Fruit fly (Drosophila melanogaster) whole organism, embryonic: Measurements from ENCODE around the gene CG42271.

Experiments used
- Antp ChIP-seq: fragments of 200-800 bp; sonication (Bioruptor generic); optimal IDR thresholded peaks from 3 replicates; lab custom pipeline; 2016; ENCODE audit warnings: missing biosample characterization, missing genetic modification characterization
- Asciz ChIP-seq: fragments of 200-800 bp; sonication (Bioruptor generic); optimal IDR thresholded peaks from 2 replicates; lab custom pipeline; 2017; ENCODE audit warnings: missing biosample characterization, mild to moderate bottlenecking, missing genetic modification characterization, missing genetic modification reagents
- BtbVII ChIP-seq: fragments of 200-800 bp; sonication (Bioruptor generic); optimal IDR thresholded peaks from 3 replicates; lab custom pipeline; 2017; ENCODE audit warnings: missing biosample characterization, mild to moderate bottlenecking, missing genetic modification characterization
- CG1024 ChIP-seq: fragments of 200-800 bp; sonication (Bioruptor generic); IDR thresholded peaks from 2 replicates; pipeline ENCODE4 v1.3.6; 2022; ENCODE audit warnings: missing biosample characterization, missing genetic modification characterization
- CG10979 ChIP-seq: fragments of 200-800 bp; sonication (Bioruptor generic); optimal IDR thresholded peaks from 2 replicates; lab custom pipeline; 2018; ENCODE audit warnings: missing biosample characterization, mild to moderate bottlenecking, missing genetic modification characterization, moderate library complexity
- CG11696 ChIP-seq: fragments of 200-800 bp; sonication (Bioruptor generic); IDR thresholded peaks from 2 replicates; pipeline ENCODE4 v1.3.6; 2022; ENCODE audit warnings: missing biosample characterization, missing genetic modification characterization
- CG1602 ChIP-seq: fragments of 200-800 bp; sonication (Bioruptor generic); optimal IDR thresholded peaks from 3 replicates; lab custom pipeline; 2016; ENCODE audit warnings: missing biosample characterization, missing genetic modification characterization
- CG16863 ChIP-seq: fragments of 200-800 bp; sonication (Bioruptor generic); optimal IDR thresholded peaks from 3 replicates; lab custom pipeline; 2016; ENCODE audit warnings: missing biosample characterization, missing genetic modification characterization
- CG17361 ChIP-seq: fragments of 200-800 bp; sonication (Bioruptor generic); IDR thresholded peaks from 3 replicates; pipeline ENCODE4 v1.3.6; 2022; ENCODE audit warnings: missing biosample characterization, missing genetic modification characterization
- CG17802 ChIP-seq: fragments of 200-800 bp; sonication (Bioruptor generic); optimal IDR thresholded peaks from 2 replicates; lab custom pipeline; 2018; ENCODE audit warnings: missing biosample characterization, mild to moderate bottlenecking, missing genetic modification characterization, moderate library complexity
- CG18619 ChIP-seq: fragments of 200-800 bp; sonication (Bioruptor generic); optimal IDR thresholded peaks from 3 replicates; lab custom pipeline; 2017; ENCODE audit warnings: missing biosample characterization, mild to moderate bottlenecking, missing genetic modification characterization
- CG30020 ChIP-seq: fragments of 200-800 bp; optimal IDR thresholded peaks from 2 replicates; lab custom pipeline; 2019; ENCODE audit warnings: missing biosample characterization, mild to moderate bottlenecking, missing genetic modification characterization, moderate library complexity
- CG30403 ChIP-seq: fragments of 200-800 bp; sonication (Bioruptor generic); optimal IDR thresholded peaks from 3 replicates; lab custom pipeline; 2016; ENCODE audit warnings: missing biosample characterization, missing genetic modification characterization
- CG32767 ChIP-seq: fragments of 200-800 bp; sonication (Bioruptor generic); IDR thresholded peaks from 2 replicates; pipeline ENCODE4 v1.3.6; 2022; ENCODE audit warnings: missing biosample characterization, missing genetic modification characterization
- CG32772 ChIP-seq: fragments of 200-800 bp; sonication (Bioruptor generic); IDR thresholded peaks from 2 replicates; pipeline ENCODE4 v1.3.6; 2022; ENCODE audit warnings: missing biosample characterization, missing genetic modification characterization
- CG3838 ChIP-seq: fragments of 200-800 bp; sonication (Bioruptor generic); optimal IDR thresholded peaks from 3 replicates; lab custom pipeline; 2016; ENCODE audit warnings: missing biosample characterization, missing genetic modification characterization
- CG4854 ChIP-seq: fragments of 200-800 bp; sonication (Bioruptor generic); optimal IDR thresholded peaks from 2 replicates; lab custom pipeline; 2016; ENCODE audit warnings: missing biosample characterization, missing genetic modification characterization, inconsistent platforms
- CG8290 ChIP-seq, 3 experiments: fragments of 200-800 bp; sonication (Bioruptor generic); optimal IDR thresholded peaks; 2 replicates each; lab custom pipeline; 2016 to 2019; ENCODE audit warnings: missing biosample characterization in 3 of 3, missing genetic modification characterization in 3 of 3, mild to moderate bottlenecking in 2 of 3, moderate library complexity in 1 of 3
- CTCF ChIP-seq: fragments of 200-800 bp; sonication (Bioruptor generic); optimal IDR thresholded peaks from 2 replicates; lab custom pipeline; 2017; ENCODE audit warnings: missing biosample characterization, mild to moderate bottlenecking, missing genetic modification characterization, moderate library complexity
- CkIIα-i1 ChIP-seq: fragments of 200-800 bp; sonication (Bioruptor generic); IDR thresholded peaks from 2 replicates; pipeline ENCODE4 v1.3.6; 2022; ENCODE audit warnings: missing biosample characterization, missing genetic modification characterization
- CoRest ChIP-seq: fragments of 200-800 bp; sonication (Bioruptor generic); optimal IDR thresholded peaks from 3 replicates; lab custom pipeline; 2018; ENCODE audit warnings: missing biosample characterization, mild to moderate bottlenecking, missing genetic modification characterization, moderate library complexity
- D19A ChIP-seq: fragments of 200-800 bp; optimal IDR thresholded peaks from 3 replicates; lab custom pipeline; 2019; ENCODE audit warnings: missing biosample characterization, mild to moderate bottlenecking, missing genetic modification characterization, moderate library complexity
- Dad ChIP-seq: fragments of 200-800 bp; sonication (Bioruptor generic); optimal IDR thresholded peaks from 3 replicates; lab custom pipeline; 2016; ENCODE audit warnings: missing biosample characterization, missing genetic modification characterization
- Dek ChIP-seq: fragments of 200-800 bp; sonication (Bioruptor generic); optimal IDR thresholded peaks from 3 replicates; lab custom pipeline; 2019; ENCODE audit warnings: missing biosample characterization, mild to moderate bottlenecking, missing genetic modification characterization, moderate library complexity
- Dp ChIP-seq: fragments of 200-800 bp; sonication (Bioruptor generic); optimal IDR thresholded peaks from 2 replicates; lab custom pipeline; 2018; ENCODE audit warnings: missing biosample characterization, mild to moderate bottlenecking, missing genetic modification characterization, moderate library complexity
- H2.0 ChIP-seq: fragments of 200-800 bp; sonication (Bioruptor generic); IDR thresholded peaks from 2 replicates; pipeline ENCODE4 v1.3.6; 2022; ENCODE audit warnings: missing biosample characterization, missing genetic modification characterization
- HHEX ChIP-seq: fragments of 200-800 bp; sonication (Bioruptor generic); optimal IDR thresholded peaks from 3 replicates; lab custom pipeline; 2017; ENCODE audit warnings: missing biosample characterization, mild to moderate bottlenecking, missing genetic modification characterization, missing genetic modification reagents
- NFAT ChIP-seq: fragments of 200-800 bp; sonication (Bioruptor generic); IDR thresholded peaks from 2 replicates; pipeline ENCODE4 v1.3.6; 2022; ENCODE audit warnings: missing biosample characterization, missing genetic modification characterization
- Nf-YC ChIP-seq: fragments of 200-800 bp; optimal IDR thresholded peaks from 3 replicates; lab custom pipeline; 2019; ENCODE audit warnings: missing biosample characterization, mild to moderate bottlenecking, missing genetic modification characterization, moderate library complexity
- Pdp1 ChIP-seq, 2 experiments: fragments of 200-800 bp; sonication (Bioruptor generic); optimal IDR thresholded peaks; 3 replicates each; lab custom pipeline; 2016; ENCODE audit warnings: missing biosample characterization in 2 of 2, missing genetic modification characterization in 2 of 2, mild to moderate bottlenecking in 1 of 2, moderate library complexity in 1 of 2
- Poxn ChIP-seq: fragments of 200-800 bp; sonication (Bioruptor generic); IDR thresholded peaks from 2 replicates; pipeline ENCODE4 v1.3.6; 2022; ENCODE audit warnings: missing biosample characterization, missing genetic modification characterization
- Ravus ChIP-seq: fragments of 200-800 bp; sonication (Bioruptor generic); IDR thresholded peaks from 2 replicates; pipeline ENCODE4 v1.3.6; 2022; ENCODE audit warnings: missing biosample characterization, missing genetic modification characterization
- TFAM ChIP-seq: fragments of 200-800 bp; sonication (Bioruptor generic); optimal IDR thresholded peaks from 2 replicates; lab custom pipeline; 2017; ENCODE audit warnings: missing biosample characterization, missing genetic modification characterization, inconsistent platforms
- aop ChIP-seq: fragments of 200-800 bp; sonication (Bioruptor generic); IDR thresholded peaks from 2 replicates; pipeline ENCODE4 v1.3.6; 2022; ENCODE audit warnings: missing biosample characterization, missing genetic modification characterization
- bcd ChIP-seq: fragments of 200-800 bp; sonication (Bioruptor generic); optimal IDR thresholded peaks from 2 replicates; lab custom pipeline; 2017; ENCODE audit warnings: missing biosample characterization, mild to moderate bottlenecking, missing genetic modification characterization
- chif ChIP-seq, 2 experiments: fragments of 200-800 bp; sonication (Bioruptor generic); optimal IDR thresholded peaks; 3 replicates each; lab custom pipeline; 2016; ENCODE audit warnings: missing biosample characterization in 2 of 2, missing genetic modification characterization in 2 of 2
- en ChIP-seq: fragments of 200-800 bp; sonication (Bioruptor generic); optimal IDR thresholded peaks from 2 replicates; lab custom pipeline; 2016; ENCODE audit warnings: missing biosample characterization, missing genetic modification characterization
- grau ChIP-seq: fragments of 200-800 bp; optimal IDR thresholded peaks from 3 replicates; lab custom pipeline; 2019; ENCODE audit warnings: missing biosample characterization, mild to moderate bottlenecking, missing genetic modification characterization, moderate library complexity
- her ChIP-seq: fragments of 200-800 bp; sonication (Bioruptor generic); optimal IDR thresholded peaks from 2 replicates; lab custom pipeline; 2016; ENCODE audit warnings: missing biosample characterization, missing genetic modification characterization
- kay ChIP-seq: fragments of 200-800 bp; sonication (Bioruptor generic); optimal IDR thresholded peaks from 2 replicates; lab custom pipeline; 2016; ENCODE audit warnings: missing biosample characterization, missing genetic modification characterization
- mirr ChIP-seq: fragments of 200-800 bp; sonication (Bioruptor generic); optimal IDR thresholded peaks from 3 replicates; lab custom pipeline; 2018; ENCODE audit warnings: missing biosample characterization, mild to moderate bottlenecking, missing genetic modification characterization
- nerfin-1 ChIP-seq: fragments of 200-800 bp; sonication (Bioruptor generic); optimal IDR thresholded peaks from 3 replicates; lab custom pipeline; 2019; ENCODE audit warnings: missing biosample characterization, mild to moderate bottlenecking, missing genetic modification characterization, moderate library complexity
- nmo ChIP-seq: fragments of 200-800 bp; sonication (Bioruptor generic); optimal IDR thresholded peaks from 2 replicates; lab custom pipeline; 2018; ENCODE audit warnings: missing biosample characterization, mild to moderate bottlenecking, missing genetic modification characterization, moderate library complexity
- peb ChIP-seq: fragments of 200-800 bp; sonication (Bioruptor generic); IDR thresholded peaks from 2 replicates; pipeline ENCODE4 v1.3.6; 2022; ENCODE audit warnings: missing biosample characterization, missing genetic modification characterization
- pfk ChIP-seq: fragments of 200-800 bp; sonication (Bioruptor generic); optimal IDR thresholded peaks from 2 replicates; lab custom pipeline; 2018; ENCODE audit warnings: missing biosample characterization, mild to moderate bottlenecking, missing genetic modification characterization, moderate library complexity
- prd ChIP-seq, 3 experiments: fragments of >200 bp in 2 of 3; fragments of 200-800 bp in 1 of 3; sonication (Bioruptor generic) in 1 of 3; optimal IDR thresholded peaks in 2 of 3; IDR thresholded peaks in 1 of 3; 2 replicates in 2 of 3; 3 replicates in 1 of 3; pipeline versions ENCODE4 v1.3.6 to Lab custom; 2017 to 2022; ENCODE audit warnings: missing biosample characterization in 1 of 3, missing genetic modification characterization in 1 of 3
- pzg ChIP-seq: fragments of 200-800 bp; sonication (Bioruptor generic); optimal IDR thresholded peaks from 3 replicates; lab custom pipeline; 2018; ENCODE audit warnings: missing biosample characterization, mild to moderate bottlenecking, missing genetic modification characterization, moderate library complexity
- sqz ChIP-seq: fragments of 200-800 bp; sonication (Bioruptor generic); optimal IDR thresholded peaks from 3 replicates; lab custom pipeline; 2018; ENCODE audit warnings: missing biosample characterization, mild to moderate bottlenecking, missing genetic modification characterization
- trh ChIP-seq: fragments of 200-800 bp; sonication (Bioruptor generic); optimal IDR thresholded peaks from 2 replicates; lab custom pipeline; 2016; ENCODE audit warnings: missing biosample characterization, missing genetic modification characterization
- zf30C ChIP-seq: fragments of 200-800 bp; sonication (Bioruptor generic); optimal IDR thresholded peaks from 3 replicates; lab custom pipeline; 2018; ENCODE audit warnings: missing biosample characterization, mild to moderate bottlenecking, missing genetic modification characterization

CG42271 gene

dm6 chrX:14213509-14214154 is 20.2 kb downstream of the CG42271 start (continued):
- TF ChIP-seq CG10979 (tag; lab: Kevin White, UChicago) (peak; percentile 46), CG8290 (GFP tag; optimal IDR thresholded peaks at IDR 0.05; lab: Kevin White, UChicago) (peak; percentile 88), CG8290 (tag; optimal IDR thresholded peaks at IDR 0.05; lab: Kevin White, UChicago) (peak; percentile 21 to 67), CG1024 (GFP tag; lab: Robert Waterston, UW) (no peak), CkIIα-i1 (GFP tag; lab: Robert Waterston, UW) (no peak), Asciz (no peak), nerfin-1 (peak; percentile 24), Pdp1 (GFP tag; optimal IDR thresholded peaks at IDR 0.05; lab: Kevin White, UChicago) (peak in 1 of 2 experiments; percentile 28), CTCF (no peak), D19A (tag; lab: Kevin White, UChicago) (peak; percentile 25), mirr (peak; percentile 7), Nf-YC (tag; lab: Kevin White, UChicago) (peak; percentile 17), grau (tag; lab: Kevin White, UChicago) (peak; percentile 40), Dp (GFP tag; lab: Kevin White, UChicago) (no peak), her (no peak), CG32772 (GFP tag; lab: Robert Waterston, UW) (no peak), Antp (GFP tag; lab: Kevin White, UChicago) (peak; percentile 22), peb (0 out of 2 replicates have a peak, but pooled peaks have one; percentile 15), CG18619 (GFP tag; lab: Kevin White, UChicago) (peak; percentile 23), aop (GFP tag; lab: Robert Waterston, UW) (no peak), CG1602 (peak; percentile 10), TFAM (GFP tag; lab: Kevin White, UChicago) (no peak), H2.0 (GFP tag; lab: Robert Waterston, UW) (no peak), pzg (GFP tag; lab: Kevin White, UChicago) (no peak), CG17802 (tag; lab: Kevin White, UChicago) (no peak), pfk (no peak), CG30403 (peak; percentile 47), zf30C (GFP tag; lab: Kevin White, UChicago) (peak; percentile 19), HHEX (GFP tag; lab: Kevin White, UChicago) (peak; percentile 61), Poxn (GFP tag; lab: Robert Waterston, UW) (no peak), trh (GFP tag; lab: Kevin White, UChicago) (no peak), BtbVII (GFP tag; lab: Kevin White, UChicago) (no peak), CG30020 (no peak), CG11696 (GFP tag; lab: Robert Waterston, UW) (no peak), en (no peak), NFAT (GFP tag; lab: Robert Waterston, UW) (no peak), prd (optimal IDR thresholded peaks at IDR 0.05; lab: Kevin White, UChicago) (no peak), prd (GFP tag; IDR thresholded peaks at IDR 0.05; lab: Robert Waterston, UW) (peak; percentile 35; the same call in 1 of the 3 replicates), CG3838 (GFP tag; lab: Kevin White, UChicago) (no peak), sqz (GFP tag; lab: Kevin White, UChicago) (no peak), Dek (tag; lab: Kevin White, UChicago) (peak; percentile 24), CG32767 (GFP tag; lab: Robert Waterston, UW) (0 out of 2 replicates have a peak, but pooled peaks have one; percentile 26), CG4854 (GFP tag; lab: Kevin White, UChicago) (no peak), CoRest (peak; percentile 50), CG16863 (GFP tag; lab: Kevin White, UChicago) (peak; percentile 25), CG17361 (GFP tag; lab: Robert Waterston, UW) (peak; percentile 46; the same call in 2 of the 3 replicates), Ravus (GFP tag; lab: Robert Waterston, UW) (no peak), bcd (GFP tag; lab: Kevin White, UChicago) (peak; percentile 12), kay (GFP tag; lab: Kevin White, UChicago) (no peak), nmo (GFP tag; lab: Kevin White, UChicago) (peak; percentile 35), chif (GFP tag; optimal IDR thresholded peaks at IDR 0.05; lab: Kevin White, UChicago) (peak in 1 of 2 experiments; percentile 20), Dad (GFP tag; lab: Kevin White, UChicago) (peak; percentile 28)
